Worm (Caenorhabditis elegans) whole organism, L1 larva: Measurements from ENCODE around the gene F55G1.7.

ENCODE experiments used
- blmp-1 ChIP-seq: fragments of 150-350 bp; optimal IDR thresholded peaks from 2 replicates; lab custom pipeline; 2014; ENCODE audit warnings: missing biosample characterization, missing genetic modification characterization
- ceh-88 ChIP-seq: fragments of 200-800 bp; sonication (Bioruptor generic); IDR thresholded peaks from 2 replicates; pipeline ENCODE4 v1.3.6; 2022; ENCODE audit warnings: missing genetic modification characterization, missing compliant biosample characterization
- elt-2 ChIP-seq: sonication (generic microtip); optimal IDR thresholded peaks from 2 replicates; lab custom pipeline; 2016; ENCODE audit warnings: missing genetic modification characterization, mild to moderate bottlenecking, inconsistent platforms, missing compliant biosample characterization, missing genetic modification reagents
- hpl-2 ChIP-seq: fragments of 150-350 bp; optimal IDR thresholded peaks from 2 replicates; lab custom pipeline; 2014; ENCODE audit warnings: missing biosample characterization, missing genetic modification reagents, missing genetic modification characterization
- lin-14 ChIP-seq: fragments of 200-800 bp; sonication (Bioruptor generic); optimal IDR thresholded peaks from 2 replicates; lab custom pipeline; 2018; ENCODE audit warnings: mild to moderate bottlenecking, missing genetic modification characterization, moderate library complexity, missing compliant biosample characterization
- lir-3 ChIP-seq: sonication (generic microtip); optimal IDR thresholded peaks from 2 replicates; lab custom pipeline; 2016; ENCODE audit warnings: mild to moderate bottlenecking, missing genetic modification characterization, moderate library complexity, missing compliant biosample characterization; ENCODE audit not compliant: poor library complexity
- lsy-2 ChIP-seq, 2 experiments: fragments of 150-350 bp; optimal IDR thresholded peaks; 2 replicates each; lab custom pipeline; 2014; ENCODE audit warnings: missing biosample characterization in 2 of 2, missing genetic modification characterization in 2 of 2
- nhr-11 ChIP-seq: fragments of 150-350 bp; optimal IDR thresholded peaks from 2 replicates; lab custom pipeline; 2014; ENCODE audit warnings: missing biosample characterization, missing genetic modification characterization
- nhr-19 ChIP-seq: fragments of 200-800 bp; sonication (Bioruptor generic); conservative IDR thresholded peaks from 2 replicates; pipeline ENCODE4 v1.3.6; 2022; ENCODE audit warnings: missing genetic modification characterization, missing compliant biosample characterization
- nhr-20 ChIP-seq: sonication (generic microtip); optimal IDR thresholded peaks from 2 replicates; lab custom pipeline; 2016; ENCODE audit warnings: mild to moderate bottlenecking, missing genetic modification characterization, missing compliant biosample characterization
- nhr-47 ChIP-seq: sonication (generic microtip); optimal IDR thresholded peaks from 2 replicates; lab custom pipeline; 2016; ENCODE audit warnings: mild to moderate bottlenecking, missing genetic modification characterization, moderate library complexity, missing compliant biosample characterization
- nhr-71 ChIP-seq: sonication (generic microtip); optimal IDR thresholded peaks from 2 replicates; lab custom pipeline; 2016; ENCODE audit warnings: mild to moderate bottlenecking, missing genetic modification characterization, moderate library complexity, missing compliant biosample characterization
- nhr-84 ChIP-seq: sonication (generic microtip); optimal IDR thresholded peaks from 2 replicates; lab custom pipeline; 2017; ENCODE audit warnings: missing biosample characterization, missing genetic modification characterization
- pqm-1 ChIP-seq: sonication (generic microtip); optimal IDR thresholded peaks from 3 replicates; lab custom pipeline; 2017; ENCODE audit warnings: missing biosample characterization, missing genetic modification characterization
- rnt-1 ChIP-seq: sonication (generic microtip); optimal IDR thresholded peaks from 2 replicates; lab custom pipeline; 2016; ENCODE audit warnings: mild to moderate bottlenecking, missing genetic modification characterization, moderate library complexity, missing compliant biosample characterization
- snu-23 ChIP-seq: sonication (generic microtip); optimal IDR thresholded peaks from 2 replicates; lab custom pipeline; 2016; ENCODE audit warnings: missing genetic modification characterization, missing compliant biosample characterization
- sox-4 ChIP-seq: sonication (generic microtip); optimal IDR thresholded peaks from 2 replicates; lab custom pipeline; 2016; ENCODE audit warnings: missing genetic modification characterization, missing compliant biosample characterization
- sptf-1 ChIP-seq: fragments of 150-350 bp; optimal IDR thresholded peaks from 2 replicates; lab custom pipeline; 2014; ENCODE audit warnings: missing biosample characterization, missing genetic modification characterization
- tbx-2 ChIP-seq: sonication (generic microtip); optimal IDR thresholded peaks from 2 replicates; lab custom pipeline; 2016; ENCODE audit warnings: missing genetic modification characterization, missing compliant biosample characterization
- unc-130 ChIP-seq: fragments of 150-350 bp; optimal IDR thresholded peaks from 2 replicates; lab custom pipeline; 2017; ENCODE audit warnings: missing biosample characterization, missing genetic modification characterization, inconsistent platforms
- unc-30 ChIP-seq: sonication (generic microtip); optimal IDR thresholded peaks from 2 replicates; lab custom pipeline; 2017; ENCODE audit warnings: missing biosample characterization, missing genetic modification characterization
- vab-15 ChIP-seq: sonication (generic microtip); optimal IDR thresholded peaks from 2 replicates; lab custom pipeline; 2017; ENCODE audit warnings: missing genotype, mild to moderate bottlenecking, missing genetic modification characterization, missing compliant biosample characterization

F55G1.7 gene

ce11 chrIV:7426055-7426454 is 43.6 kb downstream of the F55G1.7 start:
- TF ChIP-seq nhr-20 (peak; percentile 31), elt-2 (tag; lab: Kevin White, UChicago) (no peak), sptf-1 (tag; lab: Kevin White, UChicago) (no peak), blmp-1 (tag; lab: Kevin White, UChicago) (no peak), vab-15 (tag; lab: Kevin White, UChicago) (no peak), lsy-2 (tag; optimal IDR thresholded peaks at IDR 0.05; lab: Kevin White, UChicago) (peak in 1 of 2 experiments; percentile 53), rnt-1 (tag; lab: Kevin White, UChicago) (peak; percentile 72), ceh-88 (GFP tag; lab: Robert Waterston, UW) (no peak), lin-14 (GFP tag; lab: Kevin White, UChicago) (peak; percentile 91), nhr-11 (tag; lab: Kevin White, UChicago) (no peak), nhr-71 (tag; lab: Kevin White, UChicago) (peak; percentile 65), snu-23 (peak; percentile 47), nhr-19 (GFP tag; lab: Robert Waterston, UW) (peak; percentile 47), unc-130 (tag; lab: Kevin White, UChicago) (peak; percentile 33), tbx-2 (peak; percentile 14), unc-30 (tag; lab: Kevin White, UChicago) (no peak)

- no peak for TF ChIP-seq nhr-47 (tag; lab: Kevin White, UChicago)
These were observed 45.4 kb downstream of the F55G1.7 start, which contains the start of gene unc-82 for ce11 chrIV:7424198-7424597. unc-82 (plus strand) TSS chrIV:7424498.

ce11 chrIV:7420913-7421312 is 48.7 kb downstream of the F55G1.7 start, which contains the start of gene srtx-1:
srtx-1 (plus strand) TSS chrIV:7421213.
- TF ChIP-seq rnt-1 (tag; lab: Kevin White, UChicago) (no peak), lir-3 (no peak), sox-4 (tag; lab: Kevin White, UChicago) (no peak), snu-23 (no peak), hpl-2 (GFP tag; lab: Kevin White, UChicago) (no peak)

ce11 chrIV:7418818-7419217 is 50.8 kb downstream of the F55G1.7 start, which contains the start of gene B0496.6:
B0496.6 (plus strand) TSS chrIV:7419118.
- TF ChIP-seq pqm-1 (tag; lab: Kevin White, UChicago) (no peak), nhr-84 (no peak)
